Worm (Caenorhabditis elegans) whole organism, L3 larva: ENCODE results near the gene ttr-48.

ENCODE experiments used
- ZK546.5 ChIP-seq: sonication (generic microtip); optimal IDR thresholded peaks from 2 replicates; lab custom pipeline; 2017; ENCODE audit warnings: missing biosample characterization, missing genetic modification characterization
- aly-2 ChIP-seq: fragments of 150-350 bp; optimal IDR thresholded peaks from 2 replicates; lab custom pipeline; 2014; ENCODE audit warnings: missing biosample characterization, missing genetic modification characterization
- ceh-28 ChIP-seq: fragments of 150-350 bp; optimal IDR thresholded peaks from 2 replicates; lab custom pipeline; 2014; ENCODE audit warnings: missing biosample characterization, missing genetic modification reagents, missing genetic modification characterization
- ceh-82 ChIP-seq: fragments of 150-350 bp; optimal IDR thresholded peaks from 2 replicates; lab custom pipeline; 2014; ENCODE audit warnings: missing biosample characterization, missing genetic modification characterization
- ceh-9 ChIP-seq: sonication (generic microtip); optimal IDR thresholded peaks from 2 replicates; lab custom pipeline; 2018; ENCODE audit warnings: missing biosample characterization, missing genetic modification characterization
- daf-12 ChIP-seq: fragments of 150-350 bp; optimal IDR thresholded peaks from 2 replicates; lab custom pipeline; 2014; ENCODE audit warnings: missing biosample characterization, missing genetic modification reagents, missing genetic modification characterization
- egl-5 ChIP-seq: fragments of 150-350 bp; optimal IDR thresholded peaks from 2 replicates; lab custom pipeline; 2017; ENCODE audit warnings: missing biosample characterization, missing genetic modification reagents, missing genetic modification characterization, inconsistent platforms
- elt-1 ChIP-seq: fragments of 150-350 bp; optimal IDR thresholded peaks from 2 replicates; lab custom pipeline; 2014; ENCODE audit warnings: missing biosample characterization, missing genetic modification characterization
- elt-2 ChIP-seq: sonication (generic microtip); optimal IDR thresholded peaks from 2 replicates; lab custom pipeline; 2016; ENCODE audit warnings: missing genetic modification reagents, mild to moderate bottlenecking, missing genetic modification characterization, missing compliant biosample characterization
- elt-3 ChIP-seq, 3 experiments: fragments of 150-350 bp in 1 of 3; sonication (generic microtip) in 2 of 3; optimal IDR thresholded peaks; 2 replicates in 2 of 3; 4 replicates in 1 of 3; lab custom pipeline; 2014 to 2017; ENCODE audit warnings: missing biosample characterization in 3 of 3, missing genetic modification characterization in 3 of 3
- eor-1 ChIP-seq, 2 experiments: fragments of 150-350 bp; optimal IDR thresholded peaks; 2 replicates each; lab custom pipeline; 2014 to 2018; ENCODE audit warnings: missing biosample characterization in 2 of 2, missing genetic modification characterization in 2 of 2
- fos-1 ChIP-seq: fragments of 150-350 bp; optimal IDR thresholded peaks from 2 replicates; lab custom pipeline; 2014; ENCODE audit warnings: missing biosample characterization, missing genetic modification characterization
- jun-1 ChIP-seq: fragments of 150-350 bp; optimal IDR thresholded peaks from 2 replicates; lab custom pipeline; 2014; ENCODE audit warnings: missing biosample characterization, missing genetic modification reagents, missing genetic modification characterization
- lsy-12 ChIP-seq: sonication (generic microtip); optimal IDR thresholded peaks from 2 replicates; lab custom pipeline; 2016; ENCODE audit warnings: mild to moderate bottlenecking, missing genetic modification characterization, missing compliant biosample characterization
- mdl-1 ChIP-seq: fragments of 150-350 bp; optimal IDR thresholded peaks from 2 replicates; lab custom pipeline; 2014; ENCODE audit warnings: missing biosample characterization, missing genetic modification characterization
- mml-1 ChIP-seq: fragments of 150-350 bp; sonication (generic microtip); optimal IDR thresholded peaks from 3 replicates; lab custom pipeline; 2014; ENCODE audit warnings: missing biosample characterization, missing genetic modification characterization
- nfya-1 ChIP-seq: sonication (generic microtip); optimal IDR thresholded peaks from 2 replicates; lab custom pipeline; 2017; ENCODE audit warnings: missing genetic modification characterization, mild to moderate bottlenecking, missing compliant biosample characterization, antibody characterized with exemption, moderate library complexity; ENCODE audit not compliant: insufficient read depth
- nhr-11 ChIP-seq: fragments of 150-350 bp; optimal IDR thresholded peaks from 2 replicates; lab custom pipeline; 2014; ENCODE audit warnings: missing biosample characterization, missing genetic modification characterization
- nhr-12 ChIP-seq: fragments of 150-350 bp; optimal IDR thresholded peaks from 2 replicates; lab custom pipeline; 2014; ENCODE audit warnings: missing biosample characterization, missing genetic modification characterization
- nhr-23 ChIP-seq: fragments of 150-350 bp; optimal IDR thresholded peaks from 2 replicates; lab custom pipeline; 2014; ENCODE audit warnings: missing biosample characterization, missing genetic modification reagents, missing genetic modification characterization
- nhr-237 ChIP-seq: fragments of 150-350 bp; optimal IDR thresholded peaks from 2 replicates; lab custom pipeline; 2014; ENCODE audit warnings: missing biosample characterization, missing genetic modification characterization
- nhr-28 ChIP-seq: fragments of 150-350 bp; optimal IDR thresholded peaks from 2 replicates; lab custom pipeline; 2014; ENCODE audit warnings: missing biosample characterization, missing genetic modification characterization
- nhr-67 ChIP-seq: fragments of 150-350 bp; optimal IDR thresholded peaks from 2 replicates; lab custom pipeline; 2014; ENCODE audit warnings: missing biosample characterization, missing genetic modification characterization
- nhr-76 ChIP-seq: fragments of 150-350 bp; sonication (generic microtip); optimal IDR thresholded peaks from 5 replicates; lab custom pipeline; 2014; ENCODE audit warnings: missing biosample characterization, missing genetic modification characterization
- nhr-77 ChIP-seq: fragments of 150-350 bp; optimal IDR thresholded peaks from 2 replicates; lab custom pipeline; 2014; ENCODE audit warnings: missing biosample characterization, missing genetic modification characterization
- pha-4 ChIP-seq: fragments of 150-350 bp; optimal IDR thresholded peaks from 2 replicates; lab custom pipeline; 2014; ENCODE audit warnings: missing biosample characterization, missing genetic modification reagents, missing genetic modification characterization
- pqm-1 ChIP-seq: fragments of 150-350 bp; optimal IDR thresholded peaks from 2 replicates; lab custom pipeline; 2017; ENCODE audit warnings: missing biosample characterization, missing genetic modification characterization, inconsistent platforms
- skn-1 ChIP-seq: fragments of 150-350 bp; optimal IDR thresholded peaks from 2 replicates; lab custom pipeline; 2014; ENCODE audit warnings: missing biosample characterization, missing genetic modification characterization
- snpc-4 ChIP-seq: fragments of 150-350 bp; optimal IDR thresholded peaks from 2 replicates; lab custom pipeline; 2014; ENCODE audit warnings: missing biosample characterization, missing genetic modification characterization
- tbx-2 ChIP-seq: sonication (generic microtip); optimal IDR thresholded peaks from 2 replicates; lab custom pipeline; 2016; ENCODE audit warnings: mild to moderate bottlenecking, missing genetic modification characterization, missing compliant biosample characterization
- unc-62 ChIP-seq: fragments of 150-350 bp; sonication (generic microtip); optimal IDR thresholded peaks from 4 replicates; lab custom pipeline; 2014; ENCODE audit warnings: missing biosample characterization, missing genetic modification reagents, missing genetic modification characterization
- zag-1 ChIP-seq: fragments of 150-350 bp; optimal IDR thresholded peaks from 2 replicates; lab custom pipeline; 2014; ENCODE audit warnings: missing biosample characterization, missing genetic modification characterization
- ztf-11 ChIP-seq: fragments of 150-350 bp; optimal IDR thresholded peaks from 2 replicates; lab custom pipeline; 2014; ENCODE audit warnings: missing biosample characterization, missing genetic modification characterization
- ztf-4 ChIP-seq: fragments of 150-350 bp; optimal IDR thresholded peaks from 2 replicates; lab custom pipeline; 2014; ENCODE audit warnings: missing biosample characterization, missing genetic modification characterization

The ttr-48 gene

ce11 chrX:3820666-3821065, 21.6 kb downstream of the ttr-48 start:
- TF ChIP-seq eor-1 (tag; optimal IDR thresholded peaks at IDR 0.05; lab: Kevin White, UChicago) (no peak), nhr-67 (tag; lab: Kevin White, UChicago) (no peak), lsy-12 (no peak), nhr-76 (tag; lab: Kevin White, UChicago) (no peak), ceh-28 (no peak), pqm-1 (tag; lab: Kevin White, UChicago) (peak; percentile 69), nhr-23 (tag; lab: Kevin White, UChicago) (no peak), ceh-82 (no peak), ceh-9 (tag; lab: Kevin White, UChicago) (no peak), aly-2 (no peak), unc-62 (GFP tag; lab: Kevin White, UChicago) (no peak), nfya-1 (tag; lab: Kevin White, UChicago) (no peak), elt-2 (peak; percentile 91), tbx-2 (tag; lab: Kevin White, UChicago) (no peak), fos-1 (tag; lab: Kevin White, UChicago) (no peak), mdl-1 (tag; lab: Kevin White, UChicago) (no peak), egl-5 (tag; lab: Kevin White, UChicago) (no peak), nhr-237 (no peak), jun-1 (no peak), ztf-11 (tag; lab: Kevin White, UChicago) (no peak), nhr-77 (tag; lab: Kevin White, UChicago) (no peak), skn-1 (tag; lab: Kevin White, UChicago) (no peak), snpc-4 (tag; lab: Kevin White, UChicago) (no peak), daf-12 (tag; lab: Kevin White, UChicago) (no peak), pha-4 (tag; lab: Kevin White, UChicago) (peak; percentile 61)

- TF ChIP-seq tbx-2 (tag; lab: Kevin White, UChicago) (no peak), ztf-4 (tag; lab: Kevin White, UChicago) (no peak), ztf-11 (tag; lab: Kevin White, UChicago) (no peak), pha-4 (tag; lab: Kevin White, UChicago) (peak; percentile 97)
Measured at ce11 chrX:3819697-3820096, 22.6 kb downstream of the ttr-48 start.

ce11 chrX:3818856-3819524, 23.3 kb downstream of the ttr-48 start:
- peak; percentile 90 for TF ChIP-seq elt-2
- no peak for TF ChIP-seq nhr-77 (tag; lab: Kevin White, UChicago)
- peak; percentile 91 for TF ChIP-seq pqm-1 (tag; lab: Kevin White, UChicago)
- no peak for TF ChIP-seq elt-3 (tag; optimal IDR thresholded peaks at IDR 0.05; lab: Kevin White, UChicago)
- no peak for TF ChIP-seq zag-1 (tag; lab: Kevin White, UChicago)
- no peak for TF ChIP-seq aly-2
- no peak for TF ChIP-seq nhr-67 (tag; lab: Kevin White, UChicago)
- no peak for TF ChIP-seq nhr-28 (tag; lab: Kevin White, UChicago)
- no peak for TF ChIP-seq tbx-2 (tag; lab: Kevin White, UChicago)
- no peak for TF ChIP-seq skn-1 (tag; lab: Kevin White, UChicago)
- peak; percentile 32 for TF ChIP-seq jun-1
- TF ChIP-seq mdl-1 (tag; lab: Kevin White, UChicago): no peak

- peak; percentile 8 for TF ChIP-seq pha-4 (tag; lab: Kevin White, UChicago)
- no peak for TF ChIP-seq ceh-9 (tag; lab: Kevin White, UChicago)
- no peak for TF ChIP-seq nhr-11 (tag; lab: Kevin White, UChicago)
- no peak for TF ChIP-seq nhr-12 (tag; lab: Kevin White, UChicago)
- no peak for TF ChIP-seq unc-62 (GFP tag; lab: Kevin White, UChicago)
- peak; percentile 51 for TF ChIP-seq elt-2
- peak; percentile 21 for TF ChIP-seq pqm-1 (tag; lab: Kevin White, UChicago)
- TF ChIP-seq snpc-4 (tag; lab: Kevin White, UChicago): no peak
Measured at ce11 chrX:3814827-3815226, 27.4 kb downstream of the ttr-48 start.

- TF ChIP-seq ZK546.5 (tag; lab: Kevin White, UChicago) (no peak), zag-1 (tag; lab: Kevin White, UChicago) (no peak), elt-2 (no peak), ceh-28 (no peak), nhr-67 (tag; lab: Kevin White, UChicago) (no peak), elt-1 (tag; lab: Kevin White, UChicago) (no peak), mml-1 (tag; lab: Kevin White, UChicago) (no peak), elt-3 (tag; optimal IDR thresholded peaks at IDR 0.05; lab: Kevin White, UChicago) (no peak), nhr-12 (tag; lab: Kevin White, UChicago) (no peak), nhr-23 (tag; lab: Kevin White, UChicago) (no peak), jun-1 (no peak), skn-1 (tag; lab: Kevin White, UChicago) (no peak)
Measured at ce11 chrX:3807166-3807565, 35.1 kb downstream of the ttr-48 start, which contains the start of gene F35A5.1. TSS of gene F35A5.1 (plus strand) at chrX:3807466.
